Worm (Caenorhabditis elegans): ENCODE results near the gene lam-2.

Gene lam-2

DNA sequence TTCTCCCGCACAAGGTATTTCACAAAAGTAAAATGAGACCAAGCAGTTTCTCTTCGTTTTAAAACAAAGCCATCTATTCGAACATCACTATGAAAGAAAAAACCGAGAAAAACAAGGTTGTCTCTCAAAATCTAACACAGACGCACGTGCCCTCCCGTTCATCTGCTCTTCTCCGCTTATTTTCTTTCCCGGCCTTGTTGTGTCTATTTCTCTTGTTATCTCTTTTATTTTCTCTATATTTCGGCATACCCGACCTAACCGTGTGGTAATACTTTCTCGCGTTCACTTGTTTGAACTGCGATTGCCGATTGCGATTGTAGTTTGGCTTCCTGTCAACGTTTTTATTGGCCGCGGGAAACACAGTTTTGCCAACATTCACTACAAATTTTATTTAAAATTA, 21.6 kb downstream of the lam-2 start (continued):
- TF ChIP-seq nhr-10 (tag; optimal IDR thresholded peaks at IDR 0.05) (no peak), unc-62 (GFP tag; optimal IDR thresholded peaks at IDR 0.05 in 1 of 2) (no peak), unc-62 (tag; optimal IDR thresholded peaks at IDR 0.05) (no peak), ZK337.2 (GFP tag; IDR thresholded peaks at IDR 0.05) (no peak), zip-11 (GFP tag; IDR thresholded peaks at IDR 0.05) (no peak), nhr-77 (tag; optimal IDR thresholded peaks at IDR 0.05) (peak; percentile 48), nhr-25 (tag; optimal IDR thresholded peaks at IDR 0.05; ENCODE audit: borderline replicate concordance, insufficient read depth) (no peak), nhr-28 (tag; optimal IDR thresholded peaks at IDR 0.05) (peak; percentile 87), zip-2 (tag; optimal IDR thresholded peaks at IDR 0.05) (no peak), nhr-237 (tag; optimal IDR thresholded peaks at IDR 0.05) (no peak), nhr-6 (tag; optimal IDR thresholded peaks at IDR 0.05) (no peak), hmg-1.1 (GFP tag; IDR thresholded peaks at IDR 0.05) (0 out of 2 replicates have a peak, but pooled peaks have one; percentile 10), ama-1 (optimal IDR thresholded peaks at IDR 0.05) (no peak), tag-97 (GFP tag; IDR thresholded peaks at IDR 0.05) (no peak), cey-2 (tag; optimal IDR thresholded peaks at IDR 0.05; ENCODE audit: borderline replicate concordance, insufficient read depth) (no peak), spr-3 (GFP tag; optimal IDR thresholded peaks at IDR 0.05) (no peak), F44E2.7 (GFP tag; IDR thresholded peaks at IDR 0.05) (no peak), madf-9 (GFP tag; conservative IDR thresholded peaks at IDR 0.05) (no peak), F37D6.2 (tag; optimal IDR thresholded peaks at IDR 0.05) (no peak), mxl-2 (GFP tag; conservative IDR thresholded peaks at IDR 0.05) (no peak), dpl-1 (GFP tag; optimal IDR thresholded peaks at IDR 0.05) (no peak), hlh-11 (tag; optimal IDR thresholded peaks at IDR 0.05) (peak; percentile 50), zfp-3 (GFP tag; conservative IDR thresholded peaks at IDR 0.05) (no peak), zfp-2 (tag; optimal IDR thresholded peaks at IDR 0.05) (no peak), Y75B8A.6 (GFP tag; IDR thresholded peaks at IDR 0.05) (no peak), daf-12 (tag; optimal IDR thresholded peaks at IDR 0.05) (no peak), daf-16 (GFP tag; optimal IDR thresholded peaks at IDR 0.05) (no peak), daf-16 (tag; optimal IDR thresholded peaks at IDR 0.05) (peak; percentile 56), rbr-2 (tag; optimal IDR thresholded peaks at IDR 0.05) (no peak), unc-39 (tag; optimal IDR thresholded peaks at IDR 0.05) (no peak), snpc-4 (tag; optimal IDR thresholded peaks at IDR 0.05) (no peak), unc-130 (GFP tag; optimal IDR thresholded peaks at IDR 0.05) (no peak), ceh-28 (tag; optimal IDR thresholded peaks at IDR 0.05) (no peak), mdt-29 (GFP tag; IDR thresholded peaks at IDR 0.05) (no peak), mxl-3 (GFP tag; optimal IDR thresholded peaks at IDR 0.05) (peak; percentile 60), skn-1 (tag; optimal IDR thresholded peaks at IDR 0.05) (no peak), lin-13 (GFP tag; optimal IDR thresholded peaks at IDR 0.05) (no peak), mdl-1 (tag; optimal IDR thresholded peaks at IDR 0.05) (peak; percentile 55 to 84), arid-1 (GFP tag; conservative IDR thresholded peaks at IDR 0.05) (no peak), hlh-30 (tag; optimal IDR thresholded peaks at IDR 0.05; ENCODE audit: insufficient read depth) (peak; percentile 64), hif-1 (tag; optimal IDR thresholded peaks at IDR 0.05) (no peak), ztf-11 (tag; optimal IDR thresholded peaks at IDR 0.05) (no peak), nhr-76 (tag; optimal IDR thresholded peaks at IDR 0.05) (no peak)

DNA sequence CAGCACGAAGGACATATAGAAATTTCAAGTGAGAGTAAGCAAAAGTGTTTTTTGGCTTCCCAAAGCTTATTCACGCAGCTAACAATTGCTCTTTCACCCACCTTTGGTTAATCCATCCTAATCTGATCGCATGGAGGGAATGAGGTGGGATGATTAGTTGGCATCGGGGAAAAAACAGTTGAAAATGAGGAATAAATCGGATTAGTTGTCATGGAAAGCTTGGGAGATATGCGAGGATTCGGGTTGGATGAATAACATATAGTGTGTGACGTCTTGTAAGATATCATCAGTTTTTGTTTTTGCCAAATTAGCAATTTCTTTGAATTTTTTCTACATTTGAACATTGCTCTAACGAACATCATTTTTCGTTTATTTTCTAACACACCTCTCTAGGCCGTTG, 22.4 kb downstream of the lam-2 start:
- TF ChIP-seq dmd-6 (GFP tag; IDR thresholded peaks at IDR 0.05) (no peak), mxl-3 (GFP tag; optimal IDR thresholded peaks at IDR 0.05) (no peak), Y48G9A.11 (GFP tag; IDR thresholded peaks at IDR 0.05) (no peak), F10B5.3 (tag; optimal IDR thresholded peaks at IDR 0.05) (no peak), gei-8 (GFP tag; optimal IDR thresholded peaks at IDR 0.05) (no peak), hlh-11 (tag; optimal IDR thresholded peaks at IDR 0.05) (no peak), mes-2 (tag; optimal IDR thresholded peaks at IDR 0.05; ENCODE audit: poor library complexity, severe bottlenecking) (no peak)

Data from whole organism, L4 larva.